Fruit fly (Drosophila melanogaster) Kc167 (cell line): ENCODE data around the gene CG11131.

Source experiments
- h ChIP-seq: fragments of >200 bp; optimal IDR thresholded peaks from 3 replicates; lab custom pipeline; 2018; ENCODE audit warnings: missing external identifiers
- insv ChIP-seq: fragments of >200 bp; optimal IDR thresholded peaks from 3 replicates; lab custom pipeline; 2018; ENCODE audit warnings: missing external identifiers
- psq ChIP-seq: fragments of >200 bp; optimal IDR thresholded peaks from 2 replicates; lab custom pipeline; 2017; ENCODE audit warnings: missing external identifiers

dm6 chr3L:22851172-22852128 is 47.1 kb upstream of the CG11131 start:
- TF ChIP-seq insv (lab: Kevin White, UChicago) (no peak), psq (no peak), h (no peak)
